Worm (Caenorhabditis elegans): ENCODE results near the gene F59B2.13.

ce11 chrIII:9023601-9024000 lies 3.2 kb downstream of the F59B2.13 start:
- TF ChIP-seq nfya-1 (tag; optimal IDR thresholded peaks at IDR 0.05; ENCODE audit: borderline replicate concordance, insufficient read depth): no peak
- TF ChIP-seq lin-26 (GFP tag; IDR thresholded peaks at IDR 0.05): no peak
